Fruit fly (Drosophila melanogaster) Kc167 (cell line): ENCODE data around the gene chas.

ENCODE experiments used
- Myc ChIP-seq: fragments of >200 bp; optimal IDR thresholded peaks from 2 replicates; lab custom pipeline; 2017; ENCODE audit warnings: missing external identifiers
- Sin3A ChIP-seq: fragments of >200 bp; optimal IDR thresholded peaks from 2 replicates; lab custom pipeline; 2018; ENCODE audit warnings: missing external identifiers
- h ChIP-seq: fragments of >200 bp; optimal IDR thresholded peaks from 3 replicates; lab custom pipeline; 2018; ENCODE audit warnings: missing external identifiers
- insv ChIP-seq: fragments of >200 bp; optimal IDR thresholded peaks from 3 replicates; lab custom pipeline; 2018; ENCODE audit warnings: missing external identifiers
- psq ChIP-seq: fragments of >200 bp; optimal IDR thresholded peaks from 2 replicates; lab custom pipeline; 2017; ENCODE audit warnings: missing external identifiers
- ttk ChIP-seq: sonication (Bioruptor generic); optimal IDR thresholded peaks from 2 replicates; lab custom pipeline; 2017; ENCODE audit warnings: missing external identifiers

Gene chas

dm6 chrX:17651216-17651997, 47.1 kb downstream of the chas start:
- TF ChIP-seq Sin3A (lab: Kevin White, UChicago) = no peak
- no peak for TF ChIP-seq ttk (lab: Kevin White, UChicago)
- TF ChIP-seq h = no peak
- no peak for TF ChIP-seq Myc (lab: Kevin White, UChicago)
- TF ChIP-seq psq (lab: Kevin White, UChicago) = no peak
- no peak for TF ChIP-seq insv (lab: Kevin White, UChicago)

dm6 chrX:17640837-17641236, 57.7 kb downstream of the chas start:
- TF ChIP-seq h = no peak
- no peak for TF ChIP-seq psq (lab: Kevin White, UChicago)
- TF ChIP-seq insv (lab: Kevin White, UChicago) = no peak

- TF ChIP-seq Myc (lab: Kevin White, UChicago) (no peak), Sin3A (lab: Kevin White, UChicago) (no peak), insv (lab: Kevin White, UChicago) (no peak), ttk (lab: Kevin White, UChicago) (no peak), psq (lab: Kevin White, UChicago) (no peak), h (no peak)
Measured at dm6 chrX:17636001-17636400, 62.5 kb downstream of the chas start, which contains the start of the genes CG8289 and CG5800. CG8289 (minus strand) TSS chrX:17636044. CG5800 (plus strand) TSS chrX:17636281.

dm6 chrX:17631996-17632612, 66.4 kb downstream of the chas start, which contains the start of the genes corolla and ND-24:
corolla (minus strand) TSS chrX:17632047.
ND-24 (plus strand) TSS chrX:17632089.
- no peak for TF ChIP-seq ttk (lab: Kevin White, UChicago)
- no peak for TF ChIP-seq insv (lab: Kevin White, UChicago)
- TF ChIP-seq Myc (lab: Kevin White, UChicago) = no peak
- TF ChIP-seq psq (lab: Kevin White, UChicago) = peak; percentile 37
- TF ChIP-seq h = no peak

- TF ChIP-seq ttk (lab: Kevin White, UChicago) (no peak), insv (lab: Kevin White, UChicago) (no peak), h (no peak), psq (lab: Kevin White, UChicago) (no peak), Myc (lab: Kevin White, UChicago) (no peak), Sin3A (lab: Kevin White, UChicago) (no peak)
Measured at dm6 chrX:17629317-17629716, 69.2 kb downstream of the chas start, which contains the start of gene CG8326. CG8326 (minus strand) TSS chrX:17629492.

- TF ChIP-seq psq (lab: Kevin White, UChicago) = no peak
- no peak for TF ChIP-seq insv (lab: Kevin White, UChicago)
- no peak for TF ChIP-seq ttk (lab: Kevin White, UChicago)
- TF ChIP-seq Sin3A (lab: Kevin White, UChicago) = no peak
- no peak for TF ChIP-seq Myc (lab: Kevin White, UChicago)
- no peak for TF ChIP-seq h
Measured at dm6 chrX:17627090-17627992, 71.2 kb downstream of the chas start, which contains the start of gene stas. stas (minus strand) TSS chrX:17627895.

- TF ChIP-seq Sin3A (lab: Kevin White, UChicago) (no peak), psq (lab: Kevin White, UChicago) (no peak), h (no peak), Myc (lab: Kevin White, UChicago) (no peak), ttk (lab: Kevin White, UChicago) (no peak), insv (lab: Kevin White, UChicago) (no peak)
Measured at dm6 chrX:17625833-17626232, 72.7 kb downstream of the chas start.

dm6 chrX:17624983-17625401, 73.5 kb downstream of the chas start:
- TF ChIP-seq Sin3A (lab: Kevin White, UChicago) = no peak
- no peak for TF ChIP-seq insv (lab: Kevin White, UChicago)
- TF ChIP-seq psq (lab: Kevin White, UChicago) = no peak
- TF ChIP-seq Myc (lab: Kevin White, UChicago) = no peak
- TF ChIP-seq ttk (lab: Kevin White, UChicago) = no peak
- TF ChIP-seq h = no peak

- TF ChIP-seq ttk (lab: Kevin White, UChicago) = no peak
- TF ChIP-seq psq (lab: Kevin White, UChicago) = no peak
- no peak for TF ChIP-seq h
- TF ChIP-seq insv (lab: Kevin White, UChicago) = no peak
- TF ChIP-seq Sin3A (lab: Kevin White, UChicago) = no peak
- no peak for TF ChIP-seq Myc (lab: Kevin White, UChicago)
Measured at dm6 chrX:17624223-17624982, 74.1 kb downstream of the chas start.
